Fruit fly (Drosophila melanogaster): ENCODE data around the gene eIF5B.

The eIF5B gene

dm6 chr3L:3389666-3390059 lies 71.1 kb downstream of the eIF5B start (continued):
- TF ChIP-seq CG6654 (GFP tag; optimal IDR thresholded peaks at IDR 0.05) (peak; percentile 39), row (GFP tag; IDR thresholded peaks at IDR 0.05) (peak; percentile 49; the same call in 1 of the 3 replicates), ranshi (GFP tag; IDR thresholded peaks at IDR 0.05) (peak; percentile 60), CG9727 (GFP tag; optimal IDR thresholded peaks at IDR 0.05) (peak; percentile 13), hkb (optimal IDR thresholded peaks at IDR 0.05) (no peak), hkb (GFP tag; IDR thresholded peaks at IDR 0.05) (peak; percentile 53), disco-r (GFP tag; optimal IDR thresholded peaks at IDR 0.05) (no peak), CG30403 (GFP tag; optimal IDR thresholded peaks at IDR 0.05) (peak; percentile 63), mld (GFP tag; IDR thresholded peaks at IDR 0.05; ENCODE audit: partially characterized antibody) (no peak), dmrt99B (tag; optimal IDR thresholded peaks at IDR 0.05) (peak; percentile 73), CG8924 (tag; optimal IDR thresholded peaks at IDR 0.05) (peak; percentile 18), Optix (GFP tag; IDR thresholded peaks at IDR 0.05) (no peak), CG12744 (GFP tag; optimal IDR thresholded peaks at IDR 0.05) (no peak), CG10654 (GFP tag; optimal IDR thresholded peaks at IDR 0.05) (peak; percentile 37), Ets65A (GFP tag) (no peak), dimm (GFP tag; IDR thresholded peaks at IDR 0.05) (0 out of 2 replicates have a peak, but pooled peaks have one; percentile 9), ro (GFP tag; IDR thresholded peaks at IDR 0.05) (no peak), Ptx1 (GFP tag; IDR thresholded peaks at IDR 0.05) (peak; percentile 43), CG18476 (GFP tag; optimal IDR thresholded peaks at IDR 0.05) (peak; percentile 54), CG32767 (GFP tag; IDR thresholded peaks at IDR 0.05) (no peak), MBD-R2 (GFP tag; IDR thresholded peaks at IDR 0.05) (no peak), salm (tag; optimal IDR thresholded peaks at IDR 0.05) (no peak), CG1603 (tag; optimal IDR thresholded peaks at IDR 0.05) (peak; percentile 6), CG43689 (GFP tag; IDR thresholded peaks at IDR 0.05) (no peak), slp2 (GFP tag; optimal IDR thresholded peaks at IDR 0.05) (no peak), mam (GFP tag; optimal IDR thresholded peaks at IDR 0.05) (no peak), sim (GFP tag; IDR thresholded peaks at IDR 0.05) (no peak), Hr3 (GFP tag; optimal IDR thresholded peaks at IDR 0.05) (peak; percentile 33), wdn (GFP tag; IDR thresholded peaks at IDR 0.05) (no peak), Hmx (GFP tag; optimal IDR thresholded peaks at IDR 0.05) (no peak), Sox100B (GFP tag; optimal IDR thresholded peaks at IDR 0.05) (peak; percentile 77), CG18619 (GFP tag; optimal IDR thresholded peaks at IDR 0.05) (no peak), CG2202 (tag; optimal IDR thresholded peaks at IDR 0.05) (no peak), CG15073 (GFP tag; optimal IDR thresholded peaks at IDR 0.05) (no peak), dpn (GFP tag; optimal IDR thresholded peaks at IDR 0.05) (no peak), pum (GFP tag; optimal IDR thresholded peaks at IDR 0.05) (peak; percentile 18), HmgD (GFP tag; optimal IDR thresholded peaks at IDR 0.05) (no peak), CG1602 (GFP tag; optimal IDR thresholded peaks at IDR 0.05) (peak; percentile 28), tio (GFP tag; optimal IDR thresholded peaks at IDR 0.05) (peak; percentile 9), Vsx1 (GFP tag; optimal IDR thresholded peaks at IDR 0.05) (peak; percentile 10), CG3163 (GFP tag; optimal IDR thresholded peaks at IDR 0.05) (no peak), Oli (tag; optimal IDR thresholded peaks at IDR 0.05) (peak; percentile 24), oc (tag; optimal IDR thresholded peaks at IDR 0.05) (no peak), CG17612 (GFP tag; IDR thresholded peaks at IDR 0.05) (no peak)
